Fruit fly (Drosophila melanogaster): ENCODE data around the gene Mur18B.

The Mur18B gene

DNA sequence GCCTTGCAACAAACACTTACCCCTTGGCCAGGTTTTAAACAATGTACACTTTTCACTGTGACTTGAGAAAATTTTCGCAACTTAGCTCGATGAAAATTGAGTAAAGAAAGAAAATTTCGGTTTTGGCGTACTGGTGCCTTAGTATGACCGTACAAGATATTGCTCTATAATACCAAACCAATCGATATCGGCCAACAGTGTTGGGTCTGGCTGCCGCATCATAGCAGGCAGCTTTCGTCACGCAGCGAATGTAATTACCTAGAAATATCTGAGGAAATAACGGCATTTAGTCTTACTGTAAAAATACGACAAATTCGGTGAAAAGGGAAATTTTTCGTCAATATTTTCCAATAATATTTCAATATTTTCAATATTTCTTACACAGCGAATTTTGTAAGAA is 5.0 kb upstream of the Mur18B start, which contains the start of gene Ulp1 (continued):
- TF ChIP-seq Drgx (GFP tag; IDR thresholded peaks at IDR 0.05) (no peak), CG17568 (GFP tag; optimal IDR thresholded peaks at IDR 0.05) (no peak), CG7271 (tag; optimal IDR thresholded peaks at IDR 0.05) (no peak), az2 (GFP tag; optimal IDR thresholded peaks at IDR 0.05) (no peak), trem (tag; optimal IDR thresholded peaks at IDR 0.05) (peak; percentile 58), CG16813 (GFP tag; IDR thresholded peaks at IDR 0.05; ENCODE audit: partially characterized antibody) (peak; percentile 30; the same call in 1 of the 3 replicates), Hmx (GFP tag; optimal IDR thresholded peaks at IDR 0.05) (no peak), CG15514 (GFP tag; optimal IDR thresholded peaks at IDR 0.05) (peak; percentile 57), pzg (GFP tag; optimal IDR thresholded peaks at IDR 0.05) (peak; percentile 91), nom (GFP tag; optimal IDR thresholded peaks at IDR 0.05) (no peak), br (optimal IDR thresholded peaks at IDR 0.05) (no peak), hb (GFP tag; IDR thresholded peaks at IDR 0.05; ENCODE audit: partially characterized antibody) (no peak), kah (GFP tag; optimal IDR thresholded peaks at IDR 0.05) (no peak), Doc2 (GFP tag; IDR thresholded peaks at IDR 0.05) (no peak), run (tag; optimal IDR thresholded peaks at IDR 0.05) (no peak), CG32767 (GFP tag; IDR thresholded peaks at IDR 0.05) (no peak), Gsc (GFP tag; IDR thresholded peaks at IDR 0.05) (no peak), CG31441 (GFP tag; IDR thresholded peaks at IDR 0.05) (no peak), en (GFP tag; optimal IDR thresholded peaks at IDR 0.05) (no peak), CG13775 (GFP tag; optimal IDR thresholded peaks at IDR 0.05) (no peak), lmd (GFP tag; IDR thresholded peaks at IDR 0.05) (no peak), gsb (GFP tag; IDR thresholded peaks at IDR 0.05) (no peak), ara (GFP tag; IDR thresholded peaks at IDR 0.05) (no peak), slbo (GFP tag; IDR thresholded peaks at IDR 0.05) (peak; percentile 28; the same call in 1 of the 2 replicates), onecut (GFP tag; IDR thresholded peaks at IDR 0.05) (peak; percentile 93), Fer3 (tag; optimal IDR thresholded peaks at IDR 0.05) (no peak), CG15011 (GFP tag; optimal IDR thresholded peaks at IDR 0.05) (no peak), CG14050 (GFP tag; IDR thresholded peaks at IDR 0.05) (no peak), her (GFP tag; optimal IDR thresholded peaks at IDR 0.05) (no peak), CG2199 (GFP tag; IDR thresholded peaks at IDR 0.05) (0 out of 3 replicates have a peak, but pooled peaks have one; percentile 9), fd96Cb (tag; optimal IDR thresholded peaks at IDR 0.05) (no peak), CG31388 (GFP tag; optimal IDR thresholded peaks at IDR 0.05) (no peak), CG1529 (GFP tag; optimal IDR thresholded peaks at IDR 0.05) (no peak), hkb (optimal IDR thresholded peaks at IDR 0.05) (no peak), hkb (GFP tag; IDR thresholded peaks at IDR 0.05) (no peak), zf30C (GFP tag; optimal IDR thresholded peaks at IDR 0.05) (no peak), Poxn (GFP tag; IDR thresholded peaks at IDR 0.05) (no peak), CG32772 (GFP tag; IDR thresholded peaks at IDR 0.05) (no peak), MBD-R2 (GFP tag; IDR thresholded peaks at IDR 0.05) (peak; percentile 95), bigmax (GFP tag; optimal IDR thresholded peaks at IDR 0.05) (no peak), ewg (GFP tag; optimal IDR thresholded peaks at IDR 0.05) (peak; percentile 43), CG18262 (tag; optimal IDR thresholded peaks at IDR 0.05) (no peak), CG18476 (GFP tag; optimal IDR thresholded peaks at IDR 0.05) (no peak), gcm (GFP tag; optimal IDR thresholded peaks at IDR 0.05) (no peak), CG6854 (GFP tag; optimal IDR thresholded peaks at IDR 0.05) (no peak), ttk (GFP tag; IDR thresholded peaks at IDR 0.05) (no peak), Antp (GFP tag; optimal IDR thresholded peaks at IDR 0.05) (peak; percentile 38), h (optimal IDR thresholded peaks at IDR 0.05) (no peak), crp (GFP tag; optimal IDR thresholded peaks at IDR 0.05) (no peak), dan (GFP tag; IDR thresholded peaks at IDR 0.05) (no peak), Awh (GFP tag; IDR thresholded peaks at IDR 0.05) (no peak), cas (GFP tag; IDR thresholded peaks at IDR 0.05) (no peak), CG11247 (GFP tag; IDR thresholded peaks at IDR 0.05) (no peak)
